Worm (Caenorhabditis elegans): ENCODE measurements around the gene mbf-1.

mbf-1 gene

DNA sequence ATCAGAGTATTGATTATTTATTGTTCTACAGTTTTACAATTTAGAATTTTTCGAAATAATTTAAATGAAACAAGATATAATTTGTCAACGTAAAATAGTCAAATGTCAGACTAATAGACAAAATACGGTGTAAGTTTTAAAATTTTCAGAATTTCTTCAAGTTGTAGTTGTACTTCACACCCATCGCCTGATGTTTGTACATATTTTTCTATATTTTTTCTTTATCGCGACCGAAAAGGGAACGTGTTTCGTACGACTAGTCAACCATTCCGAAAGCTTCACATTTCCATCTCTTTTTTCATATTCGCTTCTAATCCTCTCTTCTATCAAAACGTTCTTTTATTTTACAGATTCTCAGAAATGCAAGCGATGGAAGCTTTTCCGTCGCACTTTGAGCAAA is 24.2 kb upstream of the mbf-1 start, which contains the start of gene twk-25:
Gene twk-25, plus strand, starts transcription at position 301 of the 400 bp plus-strand sequence.
- TF ChIP-seq gei-17 (GFP tag; optimal IDR thresholded peaks at IDR 0.05) (no peak), tbx-9 (tag; optimal IDR thresholded peaks at IDR 0.05; ENCODE audit: borderline replicate concordance) (no peak), die-1 (tag; optimal IDR thresholded peaks at IDR 0.05) (no peak), F52B5.7 (tag; optimal IDR thresholded peaks at IDR 0.05) (no peak), lsy-27 (tag; optimal IDR thresholded peaks at IDR 0.05; ENCODE audit: borderline replicate concordance, insufficient read depth) (no peak), nfyb-1 (GFP tag; IDR thresholded peaks at IDR 0.05) (no peak), let-607 (tag; optimal IDR thresholded peaks at IDR 0.05) (no peak), madf-6 (GFP tag; IDR thresholded peaks at IDR 0.05) (no peak), B0019.2 (GFP tag; conservative IDR thresholded peaks at IDR 0.05) (no peak), ceh-79 (tag; optimal IDR thresholded peaks at IDR 0.05) (no peak), F33H1.4 (GFP tag; IDR thresholded peaks at IDR 0.05) (no peak), attf-6 (GFP tag; IDR thresholded peaks at IDR 0.05) (no peak), ama-1 (optimal IDR thresholded peaks at IDR 0.05) (no peak), ama-1 (GFP tag; optimal IDR thresholded peaks at IDR 0.05) (no peak), efl-1 (GFP tag; optimal IDR thresholded peaks at IDR 0.05) (no peak), somi-1 (GFP tag; optimal IDR thresholded peaks at IDR 0.05) (no peak), dpl-1 (GFP tag; optimal IDR thresholded peaks at IDR 0.05) (no peak), ccch-3 (GFP tag; optimal IDR thresholded peaks at IDR 0.05) (no peak), rpc-1 (optimal IDR thresholded peaks at IDR 0.05) (no peak), rpc-1 (tag; optimal IDR thresholded peaks at IDR 0.05) (no peak)

DNA sequence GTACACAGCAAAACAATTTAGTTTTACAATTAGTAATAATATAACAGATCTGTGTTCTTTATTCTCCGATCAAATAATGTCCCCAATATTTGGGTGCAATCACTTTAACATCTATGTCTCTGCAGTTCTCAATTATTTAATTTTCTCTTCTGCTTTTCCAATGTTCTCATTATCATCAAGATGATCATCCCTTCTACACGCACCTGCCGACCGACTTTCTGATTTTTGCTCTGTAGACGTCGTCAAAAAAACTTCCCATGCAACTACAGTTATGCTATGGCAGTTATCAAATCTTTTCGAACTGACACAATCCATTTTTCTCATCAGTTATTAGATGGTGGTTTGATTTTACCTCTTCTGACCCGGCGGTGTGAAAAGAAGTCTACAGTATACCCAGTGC is 23.5 kb upstream of the mbf-1 start:
- TF ChIP-seq ztf-28 (GFP tag; IDR thresholded peaks at IDR 0.05) (no peak), chd-7 (tag; optimal IDR thresholded peaks at IDR 0.05) (no peak), pbrm-1 (GFP tag; IDR thresholded peaks at IDR 0.05) (no peak), rec-8 (tag; optimal IDR thresholded peaks at IDR 0.05) (no peak), lsl-1 (GFP tag; optimal IDR thresholded peaks at IDR 0.05) (no peak)

DNA sequence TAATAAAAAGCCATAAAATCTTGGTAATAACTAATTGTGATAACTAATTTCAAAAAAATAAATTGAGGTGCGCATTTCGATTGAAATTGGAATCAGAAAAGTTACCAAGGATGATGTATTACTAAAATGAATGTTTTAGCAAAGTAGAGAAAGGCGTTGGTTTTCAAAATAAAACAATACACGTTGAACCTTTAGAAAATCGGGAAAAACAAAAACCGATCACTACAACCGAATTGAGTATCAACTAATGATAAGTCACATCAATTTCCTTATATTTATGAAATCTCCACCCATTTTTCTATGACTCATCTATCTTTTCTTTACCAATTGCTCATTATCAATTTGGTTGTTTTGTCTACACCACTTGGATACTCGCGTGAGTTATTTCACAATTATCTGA is 20.3 kb upstream of the mbf-1 start, which contains the start of gene H21P03.10:
Gene H21P03.10, plus strand, starts transcription at position 301 of the 400 bp plus-strand sequence.
- TF ChIP-seq K12H6.12 (tag; optimal IDR thresholded peaks at IDR 0.05) (no peak), mxl-1 (tag; optimal IDR thresholded peaks at IDR 0.05) (no peak), nhr-179 (tag; optimal IDR thresholded peaks at IDR 0.05) (no peak)

DNA sequence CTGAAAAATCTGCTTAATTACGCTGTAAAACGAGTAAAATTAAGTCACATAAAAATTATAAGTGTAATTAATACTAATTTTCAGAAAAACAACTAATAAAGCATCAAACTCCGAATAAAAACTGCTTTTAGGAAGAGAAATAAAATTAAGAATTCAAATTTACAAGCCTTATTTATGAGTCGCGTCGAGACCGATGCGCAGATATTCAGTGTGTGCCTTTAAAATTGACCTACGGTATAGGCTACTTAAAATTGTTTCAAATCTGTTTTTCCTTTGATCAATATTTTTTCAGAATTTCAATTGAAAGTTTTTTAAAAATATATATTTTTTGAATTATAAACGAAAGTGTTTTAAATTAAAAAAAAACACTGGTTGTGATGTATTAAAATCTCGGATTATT is 18.0 kb upstream of the mbf-1 start, which contains the start of gene sms-1:
Gene sms-1, minus strand, starts transcription at position 6 of the 400 bp plus-strand sequence.
- TF ChIP-seq atf-7 (tag; optimal IDR thresholded peaks at IDR 0.05) (no peak), madf-6 (GFP tag; IDR thresholded peaks at IDR 0.05) (peak; percentile 92), nhr-179 (tag; optimal IDR thresholded peaks at IDR 0.05) (no peak), C17E4.6 (GFP tag; IDR thresholded peaks at IDR 0.05) (no peak), let-607 (tag; optimal IDR thresholded peaks at IDR 0.05) (no peak), F33H1.4 (GFP tag; IDR thresholded peaks at IDR 0.05) (peak; percentile 86), K11D2.4 (GFP tag; IDR thresholded peaks at IDR 0.05) (no peak), let-526 (GFP tag; IDR thresholded peaks at IDR 0.05) (no peak), xnd-1 (tag; optimal IDR thresholded peaks at IDR 0.05) (peak; percentile 90), madf-8 (GFP tag; conservative IDR thresholded peaks at IDR 0.05) (peak; percentile 63), lsl-1 (GFP tag; optimal IDR thresholded peaks at IDR 0.05) (peak; percentile 89)
